Worm (Caenorhabditis elegans): Measurements from ENCODE around the gene Y67H2A.7.

Gene Y67H2A.7

DNA sequence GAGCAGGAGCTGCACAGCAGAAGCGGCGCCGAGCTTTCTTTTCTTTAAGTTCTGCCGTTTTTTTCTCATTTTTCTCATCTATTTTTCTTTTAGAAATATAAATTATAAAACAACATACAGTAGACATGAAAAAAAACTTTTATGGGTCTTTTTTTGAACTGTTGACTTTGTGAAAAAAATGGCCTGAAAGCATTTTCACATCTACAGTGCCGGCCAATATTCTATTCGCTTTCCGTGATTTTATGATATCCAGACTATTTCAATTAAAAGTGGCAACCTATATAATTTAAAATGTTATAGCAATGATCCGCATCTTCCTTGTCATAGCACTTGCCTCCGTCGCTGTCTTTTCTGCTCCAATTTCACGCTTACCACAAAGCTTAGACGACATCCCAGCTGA is 24.5 kb downstream of the Y67H2A.7 start, which contains the start of gene far-6:
Gene far-6 (plus strand): TSS at position 301 of the 400 bp plus-strand sequence.
- TF ChIP-seq T07F8.4 (tag; optimal IDR thresholded peaks at IDR 0.05) (no peak), Y95B8A.8 (GFP tag; IDR thresholded peaks at IDR 0.05) (no peak), lir-1 (GFP tag; conservative IDR thresholded peaks at IDR 0.05) (no peak), ets-4 (GFP tag; optimal IDR thresholded peaks at IDR 0.05) (no peak), ceh-27 (GFP tag; optimal IDR thresholded peaks at IDR 0.05) (no peak), Y53G8AR.9 (GFP tag; conservative IDR thresholded peaks at IDR 0.05) (no peak), K12H6.12 (tag; optimal IDR thresholded peaks at IDR 0.05) (no peak), Y53F4B.3 (GFP tag; IDR thresholded peaks at IDR 0.05) (no peak), madf-10 (tag; optimal IDR thresholded peaks at IDR 0.05) (no peak), nfya-2 (GFP tag; IDR thresholded peaks at IDR 0.05) (no peak), ekl-4 (GFP tag; IDR thresholded peaks at IDR 0.05) (no peak), ztf-18 (tag; optimal IDR thresholded peaks at IDR 0.05) (no peak), nhr-179 (tag; optimal IDR thresholded peaks at IDR 0.05) (no peak), hlh-26 (GFP tag; conservative IDR thresholded peaks at IDR 0.05) (no peak), madf-8 (GFP tag; conservative IDR thresholded peaks at IDR 0.05) (no peak)

DNA sequence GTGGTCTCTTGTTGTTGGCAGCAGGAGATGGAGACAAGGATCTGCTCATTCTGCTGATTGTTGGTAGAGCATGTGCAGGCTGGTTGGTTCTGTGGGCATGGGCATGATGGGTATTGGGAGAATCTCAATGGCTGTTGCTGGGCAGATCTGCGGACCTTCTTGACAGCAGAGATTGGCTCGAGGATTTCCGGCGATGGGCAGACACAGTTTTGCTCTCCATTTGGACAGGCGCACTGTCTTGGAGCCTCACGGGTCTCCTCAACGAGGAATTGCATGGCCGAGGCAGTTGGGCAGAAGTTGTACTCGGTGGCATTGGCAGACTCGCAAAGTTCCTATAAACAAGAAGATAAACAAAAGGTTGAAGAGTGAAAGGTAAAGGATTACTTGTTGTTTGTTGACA is 27.0 kb downstream of the Y67H2A.7 start:
- TF ChIP-seq zfh-2 (GFP tag; conservative IDR thresholded peaks at IDR 0.05) (0 out of 2 replicates have a peak, but pooled peaks have one; percentile 22), aptf-2 (GFP tag; conservative IDR thresholded peaks at IDR 0.05) (no peak), nfya-1 (tag; optimal IDR thresholded peaks at IDR 0.05; ENCODE audit: borderline replicate concordance, insufficient read depth) (no peak), ZK185.1 (tag; optimal IDR thresholded peaks at IDR 0.05; ENCODE audit: poor library complexity, severe bottlenecking) (no peak), hsf-1 (GFP tag; IDR thresholded peaks at IDR 0.05) (no peak), lin-54 (GFP tag; optimal IDR thresholded peaks at IDR 0.05) (no peak), tbp1 (GFP tag; optimal IDR thresholded peaks at IDR 0.05) (no peak), Y56A3A.18 (GFP tag; IDR thresholded peaks at IDR 0.05) (0 out of 2 replicates have a peak, but pooled peaks have one; percentile 43), rpc-1 (optimal IDR thresholded peaks at IDR 0.05) (no peak), rpc-1 (tag; optimal IDR thresholded peaks at IDR 0.05) (no peak), K12H6.12 (tag; optimal IDR thresholded peaks at IDR 0.05) (no peak), efl-1 (GFP tag; optimal IDR thresholded peaks at IDR 0.05) (no peak), lin-35 (GFP tag; optimal IDR thresholded peaks at IDR 0.05) (no peak)

DNA sequence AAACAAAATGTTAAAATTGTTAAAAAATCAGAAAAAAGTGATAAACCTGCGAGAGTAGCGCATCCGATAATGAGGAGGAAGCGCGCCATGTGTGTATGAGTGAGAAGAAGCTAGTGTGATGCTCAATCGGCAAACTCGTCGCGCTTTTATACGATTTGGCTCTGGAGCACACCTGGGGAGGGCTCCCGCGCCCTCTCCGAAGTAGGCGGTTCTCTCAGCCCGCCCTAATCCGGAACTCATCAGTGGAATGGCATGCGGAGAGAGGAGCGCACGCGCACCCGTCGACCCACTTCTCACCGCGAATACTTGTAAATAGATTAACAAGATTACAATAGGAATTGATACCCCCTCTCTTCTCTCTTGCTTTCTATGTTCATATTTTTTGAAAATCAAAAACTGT is 27.7 kb downstream of the Y67H2A.7 start, which contains the start of gene pqn-74:
Gene pqn-74 (minus strand): TSS at position 122 of the 400 bp plus-strand sequence.
- TF ChIP-seq F39B2.1 (GFP tag; IDR thresholded peaks at IDR 0.05) (no peak), F52B5.7 (tag; optimal IDR thresholded peaks at IDR 0.05) (peak; percentile 8), lin-26 (GFP tag; IDR thresholded peaks at IDR 0.05) (no peak), egrh-3 (GFP tag; IDR thresholded peaks at IDR 0.05) (peak; percentile 31; the same call in 1 of the 2 replicates), zfh-2 (GFP tag; conservative IDR thresholded peaks at IDR 0.05) (peak; percentile 69; the same call in 1 of the 2 replicates), cebp-1 (GFP tag; IDR thresholded peaks at IDR 0.05) (no peak), cebp-1 (tag; optimal IDR thresholded peaks at IDR 0.05) (no peak)

DNA sequence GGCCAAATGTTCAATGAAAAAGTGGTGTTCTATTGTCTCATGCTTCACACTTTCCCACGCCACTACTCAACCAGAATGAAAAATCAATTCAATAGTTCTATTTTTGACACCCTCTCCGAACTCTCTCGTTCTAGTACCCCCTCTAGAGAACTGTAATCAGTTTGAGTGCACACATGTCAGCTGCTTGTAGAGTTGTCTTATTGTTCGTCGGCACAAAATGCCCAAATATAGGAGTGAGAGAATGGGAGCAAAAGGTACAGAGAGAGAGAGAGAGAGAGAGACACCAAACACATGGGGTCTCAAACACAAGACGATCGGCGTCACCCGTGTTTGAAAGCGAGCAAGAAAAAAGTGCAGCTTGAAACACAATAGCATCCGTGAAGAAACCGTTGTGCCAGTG is 30.7 kb downstream of the Y67H2A.7 start:
- TF ChIP-seq ztf-6 (GFP tag; IDR thresholded peaks at IDR 0.05) (no peak), let-607 (tag; optimal IDR thresholded peaks at IDR 0.05) (no peak), chd-7 (tag; optimal IDR thresholded peaks at IDR 0.05) (no peak), efl-1 (GFP tag; optimal IDR thresholded peaks at IDR 0.05) (no peak), lin-26 (GFP tag; IDR thresholded peaks at IDR 0.05) (no peak), madf-10 (tag; optimal IDR thresholded peaks at IDR 0.05) (no peak), die-1 (tag; optimal IDR thresholded peaks at IDR 0.05) (no peak), tlf-1 (GFP tag; optimal IDR thresholded peaks at IDR 0.05) (no peak), F10E7.11 (tag; optimal IDR thresholded peaks at IDR 0.05) (no peak), ztf-26 (tag; optimal IDR thresholded peaks at IDR 0.05) (peak; percentile 18), lir-1 (GFP tag; conservative IDR thresholded peaks at IDR 0.05) (no peak), zim-3 (tag; optimal IDR thresholded peaks at IDR 0.05) (no peak), nfyb-1 (GFP tag; IDR thresholded peaks at IDR 0.05) (0 out of 2 replicates have a peak, but pooled peaks have one; percentile 29), unc-130 (GFP tag; optimal IDR thresholded peaks at IDR 0.05) (no peak), snpc-4 (GFP tag; optimal IDR thresholded peaks at IDR 0.05) (no peak), snpc-4 (tag; optimal IDR thresholded peaks at IDR 0.05) (peak in 1 of 4 experiments; percentile 2)
